Fruit fly (Drosophila melanogaster) S2 (cell line): ENCODE measurements around the gene CG42404.

ENCODE experiments used
- CG8478 ChIP-seq: fragments of >200 bp; optimal IDR thresholded peaks from 2 replicates; lab custom pipeline; 2018
- CTCF ChIP-seq, 2 experiments: fragments of >200 bp; optimal IDR thresholded peaks; 2 replicates each; lab custom pipeline; 2018

- TF ChIP-seq CTCF (optimal IDR thresholded peaks at IDR 0.05; lab: Kevin White, UChicago) = no peak
- no peak for TF ChIP-seq CG8478 (lab: Kevin White, UChicago)
Observed at dm6 chr3R:15222973-15223372, 26.9 kb upstream of the CG42404 start, which contains the start of gene Polr2G.
